Worm (Caenorhabditis elegans): Measurements from ENCODE around the gene C45H4.13.

ce11 chrV:2190383-2190782, 39.6 kb upstream of the C45H4.13 start:
- TF ChIP-seq tra-4 (tag; optimal IDR thresholded peaks at IDR 0.05) (no peak), ama-1 (optimal IDR thresholded peaks at IDR 0.05) (no peak), flt-1 (GFP tag; IDR thresholded peaks at IDR 0.05) (no peak), sea-1 (GFP tag; conservative IDR thresholded peaks at IDR 0.05) (no peak), pes-1 (GFP tag; IDR thresholded peaks at IDR 0.05) (no peak), ceh-13 (GFP tag; optimal IDR thresholded peaks at IDR 0.05) (no peak), F13C5.2 (tag; optimal IDR thresholded peaks at IDR 0.05) (no peak), aly-1 (tag; optimal IDR thresholded peaks at IDR 0.05) (no peak), hmbx-1 (tag; optimal IDR thresholded peaks at IDR 0.05) (no peak)

All from whole organism, early embryonic.